Fruit fly (Drosophila melanogaster) whole organism, adult: ENCODE results near the gene Nup107.

Source experiments
- CG11617 ChIP-seq: fragments of 200-800 bp; sonication (Bioruptor generic); optimal IDR thresholded peaks from 2 replicates; lab custom pipeline; 2017; ENCODE audit warnings: mild to moderate bottlenecking, missing biosample characterization, missing genetic modification reagents, missing genetic modification characterization
- CG14711 ChIP-seq: fragments of 200-800 bp; sonication (Bioruptor generic); optimal IDR thresholded peaks from 2 replicates; lab custom pipeline; 2018; ENCODE audit warnings: missing biosample characterization, mild to moderate bottlenecking, missing genetic modification characterization, moderate library complexity
- Crg-1 ChIP-seq: fragments of 200-800 bp; sonication (Bioruptor generic); optimal IDR thresholded peaks from 2 replicates; lab custom pipeline; 2016; ENCODE audit warnings: missing biosample characterization, missing genetic modification characterization
- Mnt ChIP-seq: fragments of 200-800 bp; sonication (Bioruptor generic); optimal IDR thresholded peaks from 2 replicates; lab custom pipeline; 2016; ENCODE audit warnings: missing biosample characterization, mild to moderate bottlenecking, missing genetic modification characterization
- bab1 ChIP-seq: fragments of 200-800 bp; sonication (Bioruptor generic); optimal IDR thresholded peaks from 3 replicates; lab custom pipeline; 2019; ENCODE audit warnings: missing biosample characterization, mild to moderate bottlenecking, missing genetic modification characterization, moderate library complexity
- cic ChIP-seq: fragments of 200-800 bp; sonication (Bioruptor generic); optimal IDR thresholded peaks from 2 replicates; lab custom pipeline; 2017; ENCODE audit warnings: missing biosample characterization, mild to moderate bottlenecking, missing genetic modification characterization, moderate library complexity
- pad ChIP-seq: fragments of 200-800 bp; sonication (Bioruptor generic); optimal IDR thresholded peaks from 3 replicates; lab custom pipeline; 2017; ENCODE audit warnings: missing biosample characterization, missing genetic modification characterization, mild to moderate bottlenecking, moderate library complexity, missing genetic modification reagents
- tj ChIP-seq: fragments of 200-800 bp; sonication (Bioruptor generic); optimal IDR thresholded peaks from 3 replicates; lab custom pipeline; 2017; ENCODE audit warnings: missing biosample characterization, mild to moderate bottlenecking, missing genetic modification characterization, moderate library complexity

dm6 chr2L:10756049-10756448 is 20.2 kb upstream of the Nup107 start, which contains the start of gene CG17124:
- no peak for TF ChIP-seq Crg-1 (GFP tag; lab: Kevin White, UChicago)
- TF ChIP-seq CG14711 (tag; lab: Kevin White, UChicago) = no peak
- TF ChIP-seq Mnt (GFP tag; lab: Kevin White, UChicago) = peak; percentile 63
- TF ChIP-seq bab1 = peak; percentile 26
- TF ChIP-seq pad = no peak
- TF ChIP-seq cic (GFP tag; lab: Kevin White, UChicago) = peak; percentile 50
- TF ChIP-seq tj (GFP tag; lab: Kevin White, UChicago) = peak; percentile 38
- TF ChIP-seq CG11617 (GFP tag; lab: Kevin White, UChicago) = peak; percentile 7
